Fruit fly (Drosophila melanogaster) whole organism, wandering third instar larva: ENCODE results near the gene RpS4.
A peak's percentile ranks its signal among the peaks of the same experiment; 100 is the strongest.

ENCODE experiments used
- Abd-B ChIP-seq: fragments of >200 bp; optimal IDR thresholded peaks from 2 replicates; lab custom pipeline; 2017; ENCODE audit warnings: missing biosample characterization, missing genetic modification characterization
- CG32264 ChIP-seq: fragments of 200-800 bp; sonication (Bioruptor generic); optimal IDR thresholded peaks from 2 replicates; lab custom pipeline; 2016; ENCODE audit warnings: missing biosample characterization, missing genetic modification characterization
- CG9705 ChIP-seq: fragments of 200-800 bp; sonication (Bioruptor generic); optimal IDR thresholded peaks from 2 replicates; lab custom pipeline; 2018; ENCODE audit warnings: missing biosample characterization, mild to moderate bottlenecking, missing genetic modification characterization
- CrebA ChIP-seq: fragments of 200-800 bp; sonication (Bioruptor generic); optimal IDR thresholded peaks from 2 replicates; lab custom pipeline; 2016; ENCODE audit warnings: missing biosample characterization, mild to moderate bottlenecking, missing genetic modification characterization, borderline replicate concordance
- Dfd ChIP-seq: fragments of >200 bp; optimal IDR thresholded peaks from 2 replicates; lab custom pipeline; 2017; ENCODE audit warnings: missing biosample characterization, missing genetic modification characterization
- Dif ChIP-seq: fragments of 200-275, 200-300 bp; sonication (Bioruptor generic); optimal IDR thresholded peaks from 2 replicates; lab custom pipeline; 2018; ENCODE audit warnings: missing biosample characterization, missing genetic modification characterization; ENCODE audit not compliant: partially characterized antibody
- GATAd ChIP-seq: sonication (Bioruptor generic); optimal IDR thresholded peaks from 2 replicates; lab custom pipeline; 2016; ENCODE audit warnings: missing biosample characterization, missing genetic modification characterization
- HLH106 ChIP-seq: fragments of 200-800 bp; optimal IDR thresholded peaks from 3 replicates; lab custom pipeline; 2019; ENCODE audit warnings: missing biosample characterization, mild to moderate bottlenecking, missing genetic modification characterization, moderate library complexity
- Hnf4 ChIP-seq: fragments of 200-800 bp; sonication (Bioruptor generic); optimal IDR thresholded peaks from 2 replicates; lab custom pipeline; 2016; ENCODE audit warnings: missing biosample characterization, mild to moderate bottlenecking, missing genetic modification characterization
- Hr78 ChIP-seq: fragments of >200 bp; optimal IDR thresholded peaks from 2 replicates; lab custom pipeline; 2017; ENCODE audit warnings: missing biosample characterization, missing genetic modification characterization
- Hr83 ChIP-seq: fragments of 200-300 bp; sonication (Bioruptor generic); optimal IDR thresholded peaks from 2 replicates; lab custom pipeline; 2016; ENCODE audit warnings: missing biosample characterization, mild to moderate bottlenecking, missing genetic modification characterization, moderate library complexity; ENCODE audit not compliant: poor library complexity, severe bottlenecking
- Jra ChIP-seq: sonication (Bioruptor generic); optimal IDR thresholded peaks from 2 replicates; lab custom pipeline; 2016; ENCODE audit warnings: missing biosample characterization, missing genetic modification characterization
- Mio ChIP-seq: sonication (Bioruptor generic); optimal IDR thresholded peaks from 2 replicates; lab custom pipeline; 2016; ENCODE audit warnings: missing biosample characterization, missing genetic modification characterization
- Myc ChIP-seq: fragments of >200 bp; optimal IDR thresholded peaks from 2 replicates; lab custom pipeline; 2017
- N ChIP-seq: fragments of >200 bp; optimal IDR thresholded peaks from 2 replicates; lab custom pipeline; 2018; ENCODE audit warnings: missing biosample characterization, missing external identifiers, missing genetic modification characterization
- OdsH ChIP-seq: fragments of 200-800 bp; sonication (Bioruptor generic); optimal IDR thresholded peaks from 2 replicates; lab custom pipeline; 2016; ENCODE audit warnings: missing biosample characterization, mild to moderate bottlenecking, missing genetic modification characterization
- Rel ChIP-seq, 2 experiments: fragments of 200-800 bp; sonication (Bioruptor generic) in 1 of 2; optimal IDR thresholded peaks; 2 replicates in 1 of 2; 3 replicates in 1 of 2; lab custom pipeline; 2016 to 2019; ENCODE audit warnings: mild to moderate bottlenecking in 2 of 2, missing biosample characterization in 2 of 2, missing genetic modification characterization in 2 of 2, moderate library complexity in 1 of 2
- Sp1 ChIP-seq: fragments of 200-800 bp; sonication (Bioruptor generic); optimal IDR thresholded peaks from 3 replicates; lab custom pipeline; 2019; ENCODE audit warnings: missing biosample characterization, mild to moderate bottlenecking, missing genetic modification characterization, moderate library complexity
- Vsx2 ChIP-seq: fragments of 200-300, 225-300 bp; sonication (Bioruptor generic); optimal IDR thresholded peaks from 2 replicates; lab custom pipeline; 2018; ENCODE audit warnings: missing biosample characterization, missing genetic modification characterization; ENCODE audit not compliant: partially characterized antibody
- br ChIP-seq: fragments of 200-800 bp; sonication (Bioruptor generic); optimal IDR thresholded peaks from 2 replicates; lab custom pipeline; 2016; ENCODE audit warnings: missing biosample characterization, missing genetic modification characterization
- brk ChIP-seq: fragments of 200-800 bp; sonication (Bioruptor generic); optimal IDR thresholded peaks from 2 replicates; lab custom pipeline; 2016; ENCODE audit warnings: missing biosample characterization, mild to moderate bottlenecking, missing genetic modification characterization
- dl ChIP-seq, 2 experiments: fragments of 175-275, 200-275 bp in 1 of 2; fragments of 200-275 bp in 1 of 2; sonication (Bioruptor generic); optimal IDR thresholded peaks; lab custom pipeline; 2018; ENCODE audit warnings: mild to moderate bottlenecking in 2 of 2, missing biosample characterization in 2 of 2, missing genetic modification characterization in 2 of 2, moderate library complexity in 2 of 2; ENCODE audit not compliant: partially characterized antibody in 2 of 2, insufficient read depth in 1 of 2
- dmrt93B ChIP-seq: fragments of 200-800 bp; sonication (Bioruptor generic); optimal IDR thresholded peaks from 2 replicates; lab custom pipeline; 2018; ENCODE audit warnings: missing biosample characterization, mild to moderate bottlenecking, missing genetic modification characterization
- dsf ChIP-seq: sonication (Bioruptor generic); optimal IDR thresholded peaks from 2 replicates; lab custom pipeline; 2016; ENCODE audit warnings: missing biosample characterization, missing genetic modification characterization, borderline replicate concordance
- ey ChIP-seq: fragments of 200-800 bp; sonication (Bioruptor generic); optimal IDR thresholded peaks from 2 replicates; lab custom pipeline; 2016; ENCODE audit warnings: missing biosample characterization, missing genetic modification characterization
- foxo ChIP-seq, 2 experiments: fragments of 200-800 bp; sonication (Bioruptor generic); optimal IDR thresholded peaks; 2 replicates in 1 of 2; 3 replicates in 1 of 2; lab custom pipeline; 2016 to 2017; ENCODE audit warnings: missing biosample characterization in 2 of 2, missing genetic modification characterization in 2 of 2
- fru ChIP-seq: fragments of 200-800 bp; sonication (Bioruptor generic); optimal IDR thresholded peaks from 3 replicates; lab custom pipeline; 2016; ENCODE audit warnings: missing biosample characterization, mild to moderate bottlenecking, missing genetic modification characterization
- h ChIP-seq: fragments of 200-800 bp; sonication (Bioruptor generic); optimal IDR thresholded peaks from 3 replicates; lab custom pipeline; 2016; ENCODE audit warnings: missing biosample characterization, mild to moderate bottlenecking, missing genetic modification characterization
- jim ChIP-seq: fragments of 175-275, 200-325 bp; sonication (Bioruptor generic); optimal IDR thresholded peaks from 2 replicates; lab custom pipeline; 2016; ENCODE audit warnings: missing biosample characterization, mild to moderate bottlenecking, missing genetic modification characterization
- lola ChIP-seq: fragments of >200 bp; optimal IDR thresholded peaks from 2 replicates; lab custom pipeline; 2017; ENCODE audit warnings: missing biosample characterization, missing genetic modification characterization
- pan ChIP-seq: fragments of >200 bp; optimal IDR thresholded peaks from 2 replicates; lab custom pipeline; 2017
- psq ChIP-seq: fragments of 200-800 bp; sonication (Bioruptor generic); optimal IDR thresholded peaks from 3 replicates; lab custom pipeline; 2017; ENCODE audit warnings: missing biosample characterization, mild to moderate bottlenecking, missing genetic modification characterization, moderate library complexity
- rgr ChIP-seq: fragments of 200-800 bp; sonication (Bioruptor generic); optimal IDR thresholded peaks from 3 replicates; lab custom pipeline; 2016; ENCODE audit warnings: missing biosample characterization, mild to moderate bottlenecking, missing genetic modification characterization
- sage ChIP-seq: fragments of 200-800 bp; sonication (Bioruptor generic); optimal IDR thresholded peaks from 2 replicates; lab custom pipeline; 2016; ENCODE audit warnings: missing biosample characterization, mild to moderate bottlenecking, missing genetic modification characterization
- sv ChIP-seq: fragments of 200-800 bp; sonication (Bioruptor generic); optimal IDR thresholded peaks from 3 replicates; lab custom pipeline; 2016; ENCODE audit warnings: missing biosample characterization, missing genetic modification characterization
- tai ChIP-seq: sonication (Bioruptor generic); optimal IDR thresholded peaks from 2 replicates; lab custom pipeline; 2016; ENCODE audit warnings: missing biosample characterization, missing genetic modification characterization
- usp ChIP-seq: fragments of >200 bp; optimal IDR thresholded peaks from 2 replicates; lab custom pipeline; 2017; ENCODE audit warnings: missing biosample characterization, missing genetic modification characterization
- woc ChIP-seq: sonication (Bioruptor generic); optimal IDR thresholded peaks from 2 replicates; lab custom pipeline; 2016; ENCODE audit warnings: missing biosample characterization, mild to moderate bottlenecking, missing genetic modification characterization

The RpS4 gene

DNA sequence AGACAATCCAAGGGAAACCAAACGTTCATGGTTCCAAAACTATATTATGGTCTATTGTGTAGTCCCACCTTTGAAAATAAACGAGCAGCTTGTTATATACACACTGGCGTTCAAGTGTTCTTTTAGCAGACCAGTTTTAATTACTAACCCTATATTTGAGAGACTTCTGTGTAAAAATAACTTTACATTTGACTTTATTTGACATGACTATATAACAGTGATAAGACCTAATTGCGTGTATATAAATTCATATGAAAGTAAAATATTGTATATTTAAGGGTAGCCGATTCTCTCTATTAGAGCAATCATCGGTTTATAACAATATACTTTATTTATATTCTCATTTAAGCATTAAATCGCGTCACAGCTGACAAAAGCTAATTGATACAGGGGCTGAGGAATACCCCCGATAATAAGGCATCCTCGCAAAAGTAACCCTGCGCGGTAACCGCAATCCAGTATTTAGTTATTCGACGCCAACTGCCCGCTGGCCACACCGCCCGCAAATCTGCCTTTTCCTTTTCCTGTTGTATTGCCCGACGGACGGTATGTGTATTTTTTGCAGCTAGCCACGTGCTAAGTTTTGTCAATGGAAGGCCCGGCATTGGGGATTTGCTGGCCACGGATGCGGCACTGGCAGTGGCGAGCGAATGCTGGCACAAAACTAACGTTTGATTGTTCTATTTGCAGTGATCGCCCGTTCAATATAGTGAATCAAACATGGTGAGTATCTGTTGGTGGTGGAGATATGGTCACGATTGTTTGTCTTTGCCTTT, at the start of gene RpS4:
Gene RpS4 (plus strand): TSS at position 465 of the 776 bp plus-strand sequence.
- no peak for TF ChIP-seq tai
- peak; percentile 39 for TF ChIP-seq woc (GFP tag; lab: Kevin White, UChicago)
- TF ChIP-seq N (GFP tag; lab: Kevin White, UChicago) = no peak
- peak; percentile 74 for TF ChIP-seq fru (GFP tag; lab: Kevin White, UChicago)
- peak; percentile 42 for TF ChIP-seq Jra (GFP tag; lab: Kevin White, UChicago)
- no peak for TF ChIP-seq pan (lab: Kevin White, UChicago)
- peak; percentile 85 for TF ChIP-seq h (GFP tag; lab: Kevin White, UChicago)
- TF ChIP-seq sage = peak; percentile 35
- TF ChIP-seq Vsx2 = no peak
- TF ChIP-seq Dif (GFP tag; lab: Kevin White, UChicago) = peak; percentile 54
- TF ChIP-seq sv = peak; percentile 85
- TF ChIP-seq Rel (GFP tag; optimal IDR thresholded peaks at IDR 0.05; lab: Kevin White, UChicago) = no peak
- TF ChIP-seq Rel (tag; optimal IDR thresholded peaks at IDR 0.05; lab: Kevin White, UChicago) = peak; percentile 78
- TF ChIP-seq Hnf4 (GFP tag; lab: Kevin White, UChicago) = peak; percentile 85
- TF ChIP-seq dmrt93B = peak; percentile 91
- peak; percentile 75 for TF ChIP-seq OdsH (GFP tag; lab: Kevin White, UChicago)
- TF ChIP-seq lola = no peak
- TF ChIP-seq HLH106 (tag; lab: Kevin White, UChicago) = peak; percentile 81
- peak; percentile 63 for TF ChIP-seq Mio
- no peak for TF ChIP-seq CrebA
- no peak for TF ChIP-seq brk (GFP tag; lab: Kevin White, UChicago)
- no peak for TF ChIP-seq dsf (GFP tag; lab: Kevin White, UChicago)
- peak; percentile 97 for TF ChIP-seq Hr83 (GFP tag; lab: Kevin White, UChicago)
- peak; percentile 54 for TF ChIP-seq psq
- no peak for TF ChIP-seq usp (GFP tag; lab: Kevin White, UChicago)
- TF ChIP-seq rgr (GFP tag; lab: Kevin White, UChicago) = peak; percentile 92
- TF ChIP-seq GATAd (GFP tag; lab: Kevin White, UChicago) = no peak
- TF ChIP-seq ey (GFP tag; lab: Kevin White, UChicago) = peak; percentile 71
- TF ChIP-seq Abd-B = no peak
- peak; percentile 50 for TF ChIP-seq Myc (lab: Kevin White, UChicago)
- TF ChIP-seq Dfd (GFP tag; lab: Kevin White, UChicago) = no peak
- TF ChIP-seq foxo (GFP tag; optimal IDR thresholded peaks at IDR 0.05; lab: Kevin White, UChicago) = peak; percentile 6 to 77
- TF ChIP-seq br (GFP tag; lab: Kevin White, UChicago) = peak; percentile 86
- TF ChIP-seq Hr78 (GFP tag; lab: Kevin White, UChicago) = no peak
- peak; percentile 95 for TF ChIP-seq Sp1 (GFP tag; lab: Kevin White, UChicago)
- peak; percentile 51 for TF ChIP-seq CG32264 (GFP tag; lab: Kevin White, UChicago)
- TF ChIP-seq dl (GFP tag; optimal IDR thresholded peaks at IDR 0.05; lab: Kevin White, UChicago; ENCODE audit: insufficient read depth in 1 of 2, partially characterized antibody in 2 of 2) = no peak
- TF ChIP-seq CG9705 (GFP tag; lab: Kevin White, UChicago) = peak; percentile 93
- TF ChIP-seq jim (GFP tag; lab: Kevin White, UChicago) = peak; percentile 74

dm6 chr3L:12994835-12995234, 46.7 kb upstream of the RpS4 start, which contains the start of gene CG11262:
CG11262 (plus strand) TSS chr3L:12995135.
- TF ChIP-seq woc (GFP tag; lab: Kevin White, UChicago) (no peak), GATAd (GFP tag; lab: Kevin White, UChicago) (no peak), Mio (no peak), h (GFP tag; lab: Kevin White, UChicago) (no peak), sv (no peak), Hr78 (GFP tag; lab: Kevin White, UChicago) (no peak), Hnf4 (GFP tag; lab: Kevin White, UChicago) (no peak)
